Fruit fly (Drosophila melanogaster) whole organism, embryonic: ENCODE data around the gene CG9316.

Experiments used
- Adf1 ChIP-seq: fragments of 200-800 bp; sonication (Bioruptor generic); IDR thresholded peaks from 2 replicates; pipeline ENCODE4 v1.3.6; 2022; ENCODE audit warnings: missing biosample characterization, missing genetic modification characterization
- BtbVII ChIP-seq: fragments of 200-800 bp; sonication (Bioruptor generic); optimal IDR thresholded peaks from 3 replicates; lab custom pipeline; 2017; ENCODE audit warnings: missing biosample characterization, mild to moderate bottlenecking, missing genetic modification characterization
- CG10267 ChIP-seq: fragments of 200-800 bp; sonication (Bioruptor generic); optimal IDR thresholded peaks from 2 replicates; lab custom pipeline; 2018; ENCODE audit warnings: missing biosample characterization, mild to moderate bottlenecking, missing genetic modification characterization, moderate library complexity
- CG10366 ChIP-seq: fragments of 200-800 bp; sonication (Bioruptor generic); IDR thresholded peaks from 2 replicates; pipeline ENCODE4 v1.3.6; 2022; ENCODE audit warnings: missing biosample characterization, missing genetic modification characterization
- CG10565 ChIP-seq: fragments of 200-800 bp; sonication (Bioruptor generic); optimal IDR thresholded peaks from 3 replicates; lab custom pipeline; 2016; ENCODE audit warnings: missing biosample characterization, mild to moderate bottlenecking, missing genetic modification characterization
- CG10979 ChIP-seq: fragments of 200-800 bp; sonication (Bioruptor generic); optimal IDR thresholded peaks from 2 replicates; lab custom pipeline; 2018; ENCODE audit warnings: missing biosample characterization, mild to moderate bottlenecking, missing genetic modification characterization, moderate library complexity
- CG11247 ChIP-seq: fragments of 200-800 bp; sonication (Bioruptor generic); IDR thresholded peaks from 2 replicates; pipeline ENCODE4 v1.3.6; 2022; ENCODE audit warnings: missing biosample characterization, missing genetic modification characterization
- CG14965 ChIP-seq: fragments of 200-800 bp; sonication (Bioruptor generic); optimal IDR thresholded peaks from 2 replicates; lab custom pipeline; 2016; ENCODE audit warnings: missing biosample characterization, missing genetic modification characterization, borderline replicate concordance
- CG15073 ChIP-seq: fragments of 200-800 bp; sonication (Bioruptor generic); optimal IDR thresholded peaks from 2 replicates; lab custom pipeline; 2016; ENCODE audit warnings: missing biosample characterization, missing genetic modification characterization
- CG16863 ChIP-seq: fragments of 200-800 bp; sonication (Bioruptor generic); optimal IDR thresholded peaks from 3 replicates; lab custom pipeline; 2016; ENCODE audit warnings: missing biosample characterization, missing genetic modification characterization
- CG18764 ChIP-seq: fragments of 200-800 bp; sonication (Bioruptor generic); optimal IDR thresholded peaks from 3 replicates; lab custom pipeline; 2016; ENCODE audit warnings: missing biosample characterization, missing genetic modification characterization
- CG2678 ChIP-seq: fragments of 200-800 bp; sonication (Bioruptor generic); optimal IDR thresholded peaks from 3 replicates; lab custom pipeline; 2019; ENCODE audit warnings: missing biosample characterization, mild to moderate bottlenecking, missing genetic modification characterization, moderate library complexity
- CG3065 ChIP-seq: fragments of 200-800 bp; sonication (Bioruptor generic); optimal IDR thresholded peaks from 2 replicates; lab custom pipeline; 2016; ENCODE audit warnings: missing biosample characterization, missing genetic modification characterization
- CG32772 ChIP-seq: fragments of 200-800 bp; sonication (Bioruptor generic); IDR thresholded peaks from 2 replicates; pipeline ENCODE4 v1.3.6; 2022; ENCODE audit warnings: missing biosample characterization, missing genetic modification characterization
- CG34224 ChIP-seq: fragments of 200-800 bp; sonication (Bioruptor generic); IDR thresholded peaks from 3 replicates; pipeline ENCODE4 v1.3.6; 2022; ENCODE audit warnings: missing biosample characterization, missing genetic modification characterization; ENCODE audit not compliant: partially characterized antibody
- CG3726 ChIP-seq: fragments of 200-800 bp; sonication (Bioruptor generic); IDR thresholded peaks from 3 replicates; pipeline ENCODE4, ENCODE4 v1.3.6; 2022; ENCODE audit warnings: missing biosample characterization, missing genetic modification characterization
- CG3847 ChIP-seq: fragments of 200-800 bp; sonication (Bioruptor generic); IDR thresholded peaks from 2 replicates; pipeline ENCODE4 v1.3.6; 2022; ENCODE audit warnings: missing biosample characterization, missing genetic modification characterization
- CG4707 ChIP-seq: fragments of 200-800 bp; sonication (Bioruptor generic); optimal IDR thresholded peaks from 2 replicates; lab custom pipeline; 2018; ENCODE audit warnings: missing biosample characterization, mild to moderate bottlenecking, missing genetic modification characterization, moderate library complexity
- CG4730 ChIP-seq: fragments of 200-800 bp; sonication (Bioruptor generic); IDR thresholded peaks from 2 replicates; pipeline ENCODE4 v1.3.6; 2022; ENCODE audit warnings: missing biosample characterization, missing genetic modification characterization
- CG6689 ChIP-seq: fragments of 200-800 bp; sonication (Bioruptor generic); IDR thresholded peaks from 2 replicates; pipeline ENCODE4 v1.3.6; 2022; ENCODE audit warnings: missing biosample characterization, missing genetic modification characterization
- CTCF ChIP-seq: fragments of 200-800 bp; sonication (Bioruptor generic); optimal IDR thresholded peaks from 2 replicates; lab custom pipeline; 2017; ENCODE audit warnings: missing biosample characterization, mild to moderate bottlenecking, missing genetic modification characterization, moderate library complexity
- CoRest ChIP-seq: fragments of 200-800 bp; sonication (Bioruptor generic); optimal IDR thresholded peaks from 3 replicates; lab custom pipeline; 2018; ENCODE audit warnings: missing biosample characterization, mild to moderate bottlenecking, missing genetic modification characterization, moderate library complexity
- Dip3 ChIP-seq: fragments of 200-800 bp; sonication (Bioruptor generic); optimal IDR thresholded peaks from 3 replicates; lab custom pipeline; 2016; ENCODE audit warnings: missing biosample characterization, missing genetic modification characterization
- Dref ChIP-seq: fragments of 200-800 bp; sonication (Bioruptor generic); IDR thresholded peaks from 2 replicates; pipeline ENCODE4 v1.3.6; 2022; ENCODE audit warnings: missing biosample characterization, missing genetic modification characterization
- Fer2 ChIP-seq: fragments of 200-800 bp; sonication (Bioruptor generic); optimal IDR thresholded peaks from 2 replicates; lab custom pipeline; 2018; ENCODE audit warnings: missing biosample characterization, mild to moderate bottlenecking, missing genetic modification characterization, moderate library complexity
- HHEX ChIP-seq: fragments of 200-800 bp; sonication (Bioruptor generic); optimal IDR thresholded peaks from 3 replicates; lab custom pipeline; 2017; ENCODE audit warnings: missing biosample characterization, mild to moderate bottlenecking, missing genetic modification characterization, missing genetic modification reagents
- HLHmδ ChIP-seq: fragments of 200-800 bp; sonication (Bioruptor generic); optimal IDR thresholded peaks from 2 replicates; lab custom pipeline; 2018; ENCODE audit warnings: missing biosample characterization, mild to moderate bottlenecking, missing genetic modification characterization, moderate library complexity
- NC2α ChIP-seq: fragments of 200-800 bp; sonication (Bioruptor generic); optimal IDR thresholded peaks from 2 replicates; lab custom pipeline; 2016; ENCODE audit warnings: missing biosample characterization, missing genetic modification characterization
- Side ChIP-seq: fragments of 200-800 bp; sonication (Bioruptor generic); optimal IDR thresholded peaks from 2 replicates; lab custom pipeline; 2016; ENCODE audit warnings: missing biosample characterization, missing genetic modification characterization
- Sry-β ChIP-seq: fragments of 200-800 bp; sonication (Bioruptor generic); optimal IDR thresholded peaks from 2 replicates; lab custom pipeline; 2018; ENCODE audit warnings: missing biosample characterization, mild to moderate bottlenecking, missing genetic modification characterization, moderate library complexity
- TFAM ChIP-seq: fragments of 200-800 bp; sonication (Bioruptor generic); optimal IDR thresholded peaks from 2 replicates; lab custom pipeline; 2017; ENCODE audit warnings: missing biosample characterization, missing genetic modification characterization, inconsistent platforms
- Xbp1 ChIP-seq: fragments of 200-800 bp; sonication (Bioruptor generic); optimal IDR thresholded peaks from 3 replicates; lab custom pipeline; 2016; ENCODE audit warnings: missing biosample characterization, mild to moderate bottlenecking, missing genetic modification characterization
- bowl ChIP-seq: fragments of 200-800 bp; sonication (Bioruptor generic); IDR thresholded peaks from 2 replicates; pipeline ENCODE4 v1.3.6; 2022; ENCODE audit warnings: missing biosample characterization, missing genetic modification characterization
- cad ChIP-seq: fragments of >200 bp; optimal IDR thresholded peaks from 2 replicates; lab custom pipeline; 2017; ENCODE audit warnings: missing biosample characterization, missing genetic modification characterization
- dan ChIP-seq: fragments of 200-800 bp; sonication (Bioruptor generic); IDR thresholded peaks from 2 replicates; pipeline ENCODE4 v1.3.6; 2022; ENCODE audit warnings: missing biosample characterization, missing genetic modification characterization
- dimm ChIP-seq: fragments of 200-800 bp; sonication (Bioruptor generic); IDR thresholded peaks from 2 replicates; pipeline ENCODE4 v1.3.6; 2022; ENCODE audit warnings: missing biosample characterization, missing genetic modification characterization
- esg ChIP-seq: fragments of 200-800 bp; sonication (Bioruptor generic); conservative IDR thresholded peaks from 2 replicates; pipeline ENCODE4 v1.3.6; 2022; ENCODE audit warnings: missing biosample characterization, missing genetic modification characterization
- eve ChIP-seq, 2 experiments: fragments of >200 bp; optimal IDR thresholded peaks; 2 replicates each; lab custom pipeline; 2017; ENCODE audit warnings: missing biosample characterization in 2 of 2, missing genetic modification characterization in 2 of 2
- gce ChIP-seq: fragments of 200-800 bp; sonication (Bioruptor generic); IDR thresholded peaks from 3 replicates; pipeline ENCODE4 v1.3.6; 2022; ENCODE audit warnings: missing biosample characterization, missing genetic modification characterization
- grn ChIP-seq: fragments of 200-800 bp; sonication (Bioruptor generic); optimal IDR thresholded peaks from 3 replicates; lab custom pipeline; 2017; ENCODE audit warnings: missing biosample characterization, missing genetic modification characterization
- gt ChIP-seq: fragments of 200-800 bp; sonication (Bioruptor generic); IDR thresholded peaks from 2 replicates; pipeline ENCODE4 v1.3.6; 2022; ENCODE audit warnings: missing biosample characterization, missing genetic modification characterization
- jing ChIP-seq: fragments of 200-800 bp; sonication (Bioruptor generic); optimal IDR thresholded peaks from 2 replicates; lab custom pipeline; 2018; ENCODE audit warnings: missing biosample characterization, mild to moderate bottlenecking, missing genetic modification characterization
- lov ChIP-seq, 2 experiments: fragments of 200-800 bp in 1 of 2; fragments of >200 bp in 1 of 2; sonication (Bioruptor generic) in 1 of 2; IDR thresholded peaks in 1 of 2; optimal IDR thresholded peaks in 1 of 2; 2 replicates in 1 of 2; 3 replicates in 1 of 2; pipeline versions ENCODE4 v1.3.6 to Lab custom; 2017 to 2022; ENCODE audit warnings: missing biosample characterization in 1 of 2, missing genetic modification characterization in 1 of 2
- mld ChIP-seq: fragments of 200-800 bp; sonication (Bioruptor generic); IDR thresholded peaks from 3 replicates; pipeline ENCODE4 v1.3.6; 2022; ENCODE audit warnings: missing biosample characterization, missing genetic modification characterization; ENCODE audit not compliant: partially characterized antibody
- nerfin-2 ChIP-seq: fragments of 200-800 bp; sonication (Bioruptor generic); IDR thresholded peaks from 2 replicates; pipeline ENCODE4 v1.3.6; 2022; ENCODE audit warnings: missing biosample characterization, missing genetic modification characterization; ENCODE audit not compliant: partially characterized antibody
- repo ChIP-seq: fragments of 200-800 bp; sonication (Bioruptor generic); optimal IDR thresholded peaks from 2 replicates; lab custom pipeline; 2016; ENCODE audit warnings: missing biosample characterization, missing genetic modification characterization
- sna ChIP-seq: fragments of 200-800 bp; sonication (Bioruptor generic); IDR thresholded peaks from 2 replicates; pipeline ENCODE4 v1.3.6; 2022; ENCODE audit warnings: missing biosample characterization, missing genetic modification characterization; ENCODE audit not compliant: partially characterized antibody
- sug ChIP-seq: fragments of 200-800 bp; optimal IDR thresholded peaks from 2 replicates; lab custom pipeline; 2019; ENCODE audit warnings: missing biosample characterization, mild to moderate bottlenecking, missing genetic modification characterization, moderate library complexity
- tgo ChIP-seq: fragments of 200-800 bp; sonication (Bioruptor generic); IDR thresholded peaks from 3 replicates; pipeline ENCODE4 v1.3.6; 2022; ENCODE audit warnings: missing biosample characterization, missing genetic modification characterization
- tll ChIP-seq, 2 experiments: fragments of 200-800 bp in 1 of 2; fragments of >200 bp in 1 of 2; sonication (Bioruptor generic) in 1 of 2; optimal IDR thresholded peaks; 2 replicates each; lab custom pipeline; 2017 to 2019; ENCODE audit warnings: missing biosample characterization in 2 of 2, missing genetic modification characterization in 2 of 2, mild to moderate bottlenecking in 1 of 2, moderate library complexity in 1 of 2

CG9316 gene

dm6 chr2L:20759809-20760485, 33.6 kb upstream of the CG9316 start (continued):
- TF ChIP-seq Sry-β (GFP tag; lab: Kevin White, UChicago) (no peak), esg (GFP tag; lab: Robert Waterston, UW) (peak; percentile 53; the same call in 1 of the 2 replicates), CG16863 (GFP tag; lab: Kevin White, UChicago) (no peak), CG3726 (GFP tag; lab: Robert Waterston, UW) (no peak), eve (GFP tag; optimal IDR thresholded peaks at IDR 0.05; lab: Kevin White, UChicago) (no peak), jing (no peak), CG14965 (no peak), sna (GFP tag; lab: Robert Waterston, UW) (no peak), dan (GFP tag; lab: Robert Waterston, UW) (no peak), Fer2 (tag; lab: Kevin White, UChicago) (no peak), tll (GFP tag; optimal IDR thresholded peaks at IDR 0.05; lab: Kevin White, UChicago) (no peak), CG34224 (GFP tag; lab: Robert Waterston, UW) (no peak), dimm (GFP tag; lab: Robert Waterston, UW) (no peak), lov (optimal IDR thresholded peaks at IDR 0.05; lab: Kevin White, UChicago) (no peak), lov (GFP tag; IDR thresholded peaks at IDR 0.05; lab: Robert Waterston, UW) (no peak), CG10565 (no peak), gce (GFP tag; lab: Robert Waterston, UW) (no peak), CG6689 (GFP tag; lab: Robert Waterston, UW) (peak; percentile 59), CG10366 (GFP tag; lab: Robert Waterston, UW) (peak; percentile 38), CG32772 (no peak), tgo (GFP tag; lab: Robert Waterston, UW) (peak; percentile 50; the same call in 2 of the 3 replicates), Adf1 (GFP tag; lab: Robert Waterston, UW) (no peak), CG15073 (GFP tag; lab: Kevin White, UChicago) (no peak), TFAM (GFP tag; lab: Kevin White, UChicago) (no peak), mld (no peak), BtbVII (GFP tag; lab: Kevin White, UChicago) (peak; percentile 18), repo (GFP tag; lab: Kevin White, UChicago) (no peak), bowl (GFP tag; lab: Robert Waterston, UW) (no peak), Xbp1 (no peak), Dip3 (no peak), nerfin-2 (GFP tag; lab: Robert Waterston, UW) (no peak), CG18764 (GFP tag; lab: Kevin White, UChicago) (no peak), Dref (no peak), NC2α (no peak), CG3065 (GFP tag; lab: Kevin White, UChicago) (no peak), HLHmδ (GFP tag; lab: Kevin White, UChicago) (no peak), gt (GFP tag; lab: Robert Waterston, UW) (no peak), CG3847 (GFP tag; lab: Robert Waterston, UW) (peak; percentile 41; the same call in 1 of the 2 replicates), CoRest (tag; lab: Kevin White, UChicago) (peak; percentile 70), CG11247 (GFP tag; lab: Robert Waterston, UW) (no peak; the same call in 1 of the 2 replicates), CG2678 (tag; lab: Kevin White, UChicago) (peak; percentile 76), cad (GFP tag; lab: Kevin White, UChicago) (no peak), Side (GFP tag; lab: Kevin White, UChicago) (no peak), sug (tag; lab: Kevin White, UChicago) (peak; percentile 14), grn (GFP tag; lab: Kevin White, UChicago) (no peak), CG4707 (GFP tag; lab: Kevin White, UChicago) (no peak), CG4730 (no peak), CTCF (GFP tag; lab: Kevin White, UChicago) (no peak), HHEX (no peak), CG10267 (tag; lab: Kevin White, UChicago) (peak; percentile 27), CG10979 (peak; percentile 50)
